Worm (Caenorhabditis elegans): ENCODE results near the gene spot-1.

spot-1 gene

ce11 chrIII:7272828-7273227, 4.2 kb downstream of the spot-1 start:
- TF ChIP-seq him-1 (tag; optimal IDR thresholded peaks at IDR 0.05) (no peak), W03F9.2 (tag; optimal IDR thresholded peaks at IDR 0.05) (no peak), dao-5 (tag; optimal IDR thresholded peaks at IDR 0.05) (no peak)

DNA sequence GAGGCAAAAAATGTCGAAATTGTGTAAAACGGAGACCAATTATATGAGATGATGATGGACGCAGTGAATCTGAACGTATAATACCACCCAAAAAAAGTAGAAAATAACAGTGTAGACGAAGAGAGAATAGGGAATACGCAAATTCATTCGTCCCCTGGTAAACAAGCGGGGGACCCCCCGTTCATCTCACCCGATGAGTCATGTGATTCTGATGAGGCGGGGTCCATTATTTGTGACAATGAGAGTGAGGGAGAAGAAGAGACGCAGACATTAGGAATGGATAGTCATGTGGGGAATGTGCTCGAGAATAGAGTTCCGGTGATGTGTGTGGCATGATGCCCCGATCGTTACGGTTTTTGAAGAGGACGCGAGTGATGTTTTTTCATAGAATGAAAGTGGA, 5.0 kb downstream of the spot-1 start:
- TF ChIP-seq him-1 (tag; optimal IDR thresholded peaks at IDR 0.05) (no peak), dao-5 (tag; optimal IDR thresholded peaks at IDR 0.05) (no peak), W03F9.2 (tag; optimal IDR thresholded peaks at IDR 0.05) (no peak)

- TF ChIP-seq him-1 (tag; optimal IDR thresholded peaks at IDR 0.05) = no peak
- TF ChIP-seq dao-5 (tag; optimal IDR thresholded peaks at IDR 0.05) = no peak
- TF ChIP-seq W03F9.2 (tag; optimal IDR thresholded peaks at IDR 0.05) = no peak
These were observed 6.0 kb downstream of the spot-1 start for ce11 chrIII:7271083-7271482.

DNA sequence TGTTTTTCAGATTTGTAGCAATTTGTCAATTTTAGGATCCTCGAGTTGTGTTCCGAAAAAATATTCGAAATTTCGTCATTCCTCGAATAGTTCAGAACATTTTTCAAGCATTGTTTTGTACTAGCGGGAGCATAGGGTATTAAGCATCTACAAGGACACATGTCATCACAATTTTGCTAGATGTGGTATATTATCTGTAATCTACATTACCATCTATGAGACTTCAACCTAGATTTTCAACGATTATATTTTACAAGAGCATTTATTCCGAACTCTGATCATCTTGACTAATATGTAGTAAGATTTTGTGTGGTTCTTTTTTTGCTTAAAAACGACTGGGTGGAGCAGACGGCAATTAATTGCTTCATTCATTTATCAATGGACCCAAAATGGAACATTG, 14.0 kb downstream of the spot-1 start:
- TF ChIP-seq dao-5 (tag; optimal IDR thresholded peaks at IDR 0.05) = no peak

DNA sequence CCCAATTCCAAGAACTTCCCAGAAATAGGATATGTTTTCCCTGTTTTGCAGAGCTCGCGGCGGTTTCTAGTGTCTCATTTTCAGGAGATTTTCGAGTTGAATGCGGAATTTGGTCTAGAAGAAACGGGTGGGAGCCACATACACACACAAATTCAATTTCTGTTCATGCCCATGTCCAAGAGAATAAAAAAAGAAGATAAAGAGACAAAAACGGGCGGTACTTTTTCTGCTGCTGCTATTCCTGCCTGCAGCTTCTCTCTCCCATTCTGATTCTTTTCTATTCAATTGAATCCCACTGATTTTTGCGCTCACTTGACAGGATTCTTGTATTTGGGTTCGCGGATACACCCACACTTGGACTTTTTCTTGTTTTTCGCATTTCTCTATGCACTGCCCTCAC, 14.5 kb downstream of the spot-1 start:
- no peak for TF ChIP-seq dao-5 (tag; optimal IDR thresholded peaks at IDR 0.05)
- TF ChIP-seq him-1 (tag; optimal IDR thresholded peaks at IDR 0.05) = no peak
- TF ChIP-seq W03F9.2 (tag; optimal IDR thresholded peaks at IDR 0.05) = no peak

DNA sequence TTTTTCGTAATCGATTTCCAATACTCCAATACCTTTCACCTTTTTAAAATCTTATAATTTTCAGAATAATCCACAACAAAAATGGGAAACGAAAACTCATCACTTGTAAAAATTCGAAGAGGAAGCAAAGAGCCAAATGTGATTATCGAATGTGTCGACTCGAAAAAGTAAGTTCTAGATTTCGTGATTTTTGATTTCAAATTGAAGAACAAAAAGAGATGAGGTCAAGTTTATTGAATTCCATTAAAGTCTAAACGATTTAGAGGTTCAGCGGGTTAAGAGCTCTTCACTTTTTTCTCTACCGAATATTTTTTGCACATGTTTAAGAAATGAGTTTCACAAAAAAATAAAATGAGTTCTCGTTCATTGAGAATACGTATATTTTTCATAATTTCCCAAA, 18.1 kb downstream of the spot-1 start, which contains the start of gene B0361.4:
Gene B0361.4 (plus strand): TSS at position 61 of the 400 bp plus-strand sequence.
- no peak for TF ChIP-seq him-1 (tag; optimal IDR thresholded peaks at IDR 0.05)
- TF ChIP-seq dao-5 (tag; optimal IDR thresholded peaks at IDR 0.05) = no peak
- TF ChIP-seq W03F9.2 (tag; optimal IDR thresholded peaks at IDR 0.05) = no peak

ce11 chrIII:7253669-7254068, 23.4 kb downstream of the spot-1 start:
- TF ChIP-seq him-1 (tag; optimal IDR thresholded peaks at IDR 0.05) (no peak), dao-5 (tag; optimal IDR thresholded peaks at IDR 0.05) (no peak), W03F9.2 (tag; optimal IDR thresholded peaks at IDR 0.05) (no peak)

ce11 chrIII:7247740-7248139, 29.3 kb downstream of the spot-1 start, which contains the start of gene zmp-6:
zmp-6 (minus strand) TSS chrIII:7247840.
- TF ChIP-seq him-1 (tag; optimal IDR thresholded peaks at IDR 0.05) (no peak), W03F9.2 (tag; optimal IDR thresholded peaks at IDR 0.05) (no peak), dao-5 (tag; optimal IDR thresholded peaks at IDR 0.05) (no peak)

DNA sequence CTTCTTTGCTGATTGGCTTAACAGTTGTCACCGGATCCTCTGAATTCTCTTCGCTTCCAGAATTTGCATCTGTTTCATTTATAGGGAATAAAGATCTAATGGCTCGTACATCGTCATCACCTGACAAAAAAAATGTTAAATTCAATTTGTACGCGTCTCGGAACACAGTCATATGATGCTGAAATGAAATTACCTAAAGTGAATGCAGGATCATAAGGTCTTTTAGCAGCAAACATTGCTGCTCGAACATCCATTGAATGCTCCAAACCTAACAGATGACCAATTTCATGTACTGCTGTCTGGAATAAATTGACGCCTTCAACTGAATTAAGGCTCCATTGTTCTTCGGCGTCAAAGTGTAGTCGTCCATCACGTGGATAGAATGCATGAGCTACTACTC, 30.7 kb downstream of the spot-1 start:
- no peak for TF ChIP-seq dao-5 (tag; optimal IDR thresholded peaks at IDR 0.05)
- no peak for TF ChIP-seq W03F9.2 (tag; optimal IDR thresholded peaks at IDR 0.05)

ce11 chrIII:7242988-7243387, 34.1 kb downstream of the spot-1 start, which contains the start of gene osm-10:
osm-10 (plus strand) TSS chrIII:7243280.
- no peak for TF ChIP-seq dao-5 (tag; optimal IDR thresholded peaks at IDR 0.05)
- TF ChIP-seq him-1 (tag; optimal IDR thresholded peaks at IDR 0.05) = no peak
- TF ChIP-seq W03F9.2 (tag; optimal IDR thresholded peaks at IDR 0.05) = no peak

- TF ChIP-seq him-1 (tag; optimal IDR thresholded peaks at IDR 0.05) (no peak), W03F9.2 (tag; optimal IDR thresholded peaks at IDR 0.05) (no peak), dao-5 (tag; optimal IDR thresholded peaks at IDR 0.05) (no peak)
These were observed 36.0 kb downstream of the spot-1 start, which contains the start of gene ztf-31 for ce11 chrIII:7241065-7241464. ztf-31 (plus strand) TSS chrIII:7241365.

DNA sequence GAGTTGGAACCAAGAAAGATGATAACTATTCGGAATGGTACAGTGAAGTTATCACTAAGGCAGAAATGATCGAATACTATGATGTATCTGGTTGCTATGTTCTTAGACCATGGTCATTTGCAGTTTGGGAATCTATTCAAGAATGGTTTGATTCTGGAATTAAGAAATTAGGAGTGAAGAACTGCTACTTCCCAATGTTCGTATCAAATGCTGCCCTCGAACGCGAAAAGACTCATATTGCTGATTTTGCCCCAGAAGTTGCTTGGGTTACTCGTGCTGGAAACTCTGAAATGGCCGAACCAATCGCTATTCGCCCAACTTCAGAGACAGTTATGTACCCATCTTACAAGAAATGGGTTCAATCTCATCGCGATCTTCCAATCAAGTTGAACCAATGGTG, 37.7 kb downstream of the spot-1 start:
- no peak for TF ChIP-seq him-1 (tag; optimal IDR thresholded peaks at IDR 0.05)
- TF ChIP-seq W03F9.2 (tag; optimal IDR thresholded peaks at IDR 0.05) = no peak
- TF ChIP-seq dao-5 (tag; optimal IDR thresholded peaks at IDR 0.05) = no peak

ce11 chrIII:7238727-7239126, 38.3 kb downstream of the spot-1 start, which contains the start of gene pars-1:
pars-1 (plus strand) TSS chrIII:7239027.
- TF ChIP-seq dao-5 (tag; optimal IDR thresholded peaks at IDR 0.05) = no peak
- no peak for TF ChIP-seq W03F9.2 (tag; optimal IDR thresholded peaks at IDR 0.05)
- no peak for TF ChIP-seq him-1 (tag; optimal IDR thresholded peaks at IDR 0.05)

DNA sequence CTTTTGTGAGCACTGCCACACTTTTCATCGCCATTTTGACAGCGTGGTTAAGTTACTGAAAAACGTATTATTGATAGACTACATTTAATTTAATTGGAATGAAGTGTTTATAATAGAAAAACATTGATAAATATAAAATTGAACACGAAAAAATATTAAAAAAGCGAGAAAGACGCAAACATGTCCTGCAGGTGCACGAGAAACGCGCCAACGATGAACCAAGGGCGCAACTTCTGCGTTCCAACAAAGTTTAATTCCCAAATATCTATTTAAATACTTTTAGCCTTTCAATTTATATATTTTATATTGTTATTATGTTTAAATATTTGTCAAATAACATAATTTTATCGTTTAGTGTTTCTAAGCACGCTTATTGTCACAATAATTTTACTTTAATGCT, 42.9 kb downstream of the spot-1 start, which contains the start of gene ndus-8:
Gene ndus-8 (minus strand): TSS at position 55 of the 400 bp plus-strand sequence.
- TF ChIP-seq W03F9.2 (tag; optimal IDR thresholded peaks at IDR 0.05) (peak; percentile 88), him-1 (tag; optimal IDR thresholded peaks at IDR 0.05) (no peak)

DNA sequence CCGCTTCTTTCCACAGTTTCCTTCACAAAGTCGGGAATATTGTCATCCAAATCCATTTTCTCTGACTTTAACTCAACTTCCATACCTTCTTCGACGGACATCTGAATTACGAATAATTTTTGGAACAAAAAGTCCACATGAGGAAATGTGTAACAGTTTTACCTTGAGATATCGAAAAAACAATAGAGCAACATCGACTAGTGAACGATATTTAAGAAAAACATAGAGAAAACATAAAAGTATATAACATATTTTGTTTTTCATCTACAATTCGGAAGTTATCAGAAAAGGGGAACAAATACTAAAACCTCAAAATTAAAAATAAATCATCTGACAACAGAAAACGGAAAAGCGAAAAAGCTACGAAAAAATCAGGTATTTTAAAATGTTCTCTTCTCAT, 44.3 kb downstream of the spot-1 start, which contains the start of gene adr-2:
Gene adr-2 (minus strand): TSS at position 101 of the 400 bp plus-strand sequence.
- TF ChIP-seq dao-5 (tag; optimal IDR thresholded peaks at IDR 0.05) (no peak), W03F9.2 (tag; optimal IDR thresholded peaks at IDR 0.05) (no peak), him-1 (tag; optimal IDR thresholded peaks at IDR 0.05) (no peak)

Data from whole organism, L4/young adult.